Worm (Caenorhabditis elegans): ENCODE measurements around the gene R144.3.

DNA sequence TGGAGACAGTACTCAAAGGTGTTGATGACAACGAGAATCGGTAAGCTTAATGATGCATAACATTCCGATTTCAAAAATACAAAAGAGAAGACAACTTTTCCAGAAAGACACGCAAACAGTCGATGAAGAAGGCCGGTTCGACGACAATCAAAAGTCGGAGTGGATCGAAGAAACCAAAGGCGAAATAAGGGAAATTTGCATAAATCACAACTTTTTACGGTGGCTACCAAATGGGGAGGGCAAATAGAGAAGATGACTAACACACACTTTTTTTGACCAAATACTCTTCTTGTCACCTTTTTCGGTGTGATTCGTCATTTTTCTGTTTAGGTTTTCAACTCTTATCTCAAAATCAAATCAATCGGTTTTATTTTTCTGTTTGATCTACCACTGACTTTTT lies 14.4 kb downstream of the R144.3 start, which contains the start of gene C45G9.6:
- TF ChIP-seq ztf-4 (tag; optimal IDR thresholded peaks at IDR 0.05) (no peak), lin-15B (tag; optimal IDR thresholded peaks at IDR 0.05) (no peak), jun-1 (tag; optimal IDR thresholded peaks at IDR 0.05) (no peak), ztf-11 (tag; optimal IDR thresholded peaks at IDR 0.05) (no peak), snpc-4 (tag; optimal IDR thresholded peaks at IDR 0.05) (no peak), elt-1 (tag; optimal IDR thresholded peaks at IDR 0.05) (no peak), lin-39 (tag; optimal IDR thresholded peaks at IDR 0.05) (no peak), aly-2 (tag; optimal IDR thresholded peaks at IDR 0.05) (no peak), ama-1 (optimal IDR thresholded peaks at IDR 0.05) (no peak), nhr-11 (tag; optimal IDR thresholded peaks at IDR 0.05) (no peak), unc-39 (tag; optimal IDR thresholded peaks at IDR 0.05) (no peak), R02D3.7 (tag; optimal IDR thresholded peaks at IDR 0.05) (no peak), nhr-237 (tag; optimal IDR thresholded peaks at IDR 0.05) (no peak), sea-2 (GFP tag; optimal IDR thresholded peaks at IDR 0.05) (no peak)
